Fruit fly (Drosophila melanogaster) whole organism, wandering third instar larva: Measurements from ENCODE around the gene ppk28.

Experiments used
- CG32264 ChIP-seq: fragments of 200-800 bp; sonication (Bioruptor generic); optimal IDR thresholded peaks from 2 replicates; lab custom pipeline; 2016; ENCODE audit warnings: missing biosample characterization, missing genetic modification characterization
- Dfd ChIP-seq: fragments of >200 bp; optimal IDR thresholded peaks from 2 replicates; lab custom pipeline; 2017; ENCODE audit warnings: missing biosample characterization, missing genetic modification characterization
- Hnf4 ChIP-seq: fragments of 200-800 bp; sonication (Bioruptor generic); optimal IDR thresholded peaks from 2 replicates; lab custom pipeline; 2016; ENCODE audit warnings: missing biosample characterization, mild to moderate bottlenecking, missing genetic modification characterization
- Hr78 ChIP-seq: fragments of >200 bp; optimal IDR thresholded peaks from 2 replicates; lab custom pipeline; 2017; ENCODE audit warnings: missing biosample characterization, missing genetic modification characterization
- Vsx2 ChIP-seq: fragments of 200-300, 225-300 bp; sonication (Bioruptor generic); optimal IDR thresholded peaks from 2 replicates; lab custom pipeline; 2018; ENCODE audit warnings: missing biosample characterization, missing genetic modification characterization; ENCODE audit not compliant: partially characterized antibody
- pan ChIP-seq: fragments of >200 bp; optimal IDR thresholded peaks from 2 replicates; lab custom pipeline; 2017
- psq ChIP-seq: fragments of 200-800 bp; sonication (Bioruptor generic); optimal IDR thresholded peaks from 3 replicates; lab custom pipeline; 2017; ENCODE audit warnings: missing biosample characterization, mild to moderate bottlenecking, missing genetic modification characterization, moderate library complexity

DNA sequence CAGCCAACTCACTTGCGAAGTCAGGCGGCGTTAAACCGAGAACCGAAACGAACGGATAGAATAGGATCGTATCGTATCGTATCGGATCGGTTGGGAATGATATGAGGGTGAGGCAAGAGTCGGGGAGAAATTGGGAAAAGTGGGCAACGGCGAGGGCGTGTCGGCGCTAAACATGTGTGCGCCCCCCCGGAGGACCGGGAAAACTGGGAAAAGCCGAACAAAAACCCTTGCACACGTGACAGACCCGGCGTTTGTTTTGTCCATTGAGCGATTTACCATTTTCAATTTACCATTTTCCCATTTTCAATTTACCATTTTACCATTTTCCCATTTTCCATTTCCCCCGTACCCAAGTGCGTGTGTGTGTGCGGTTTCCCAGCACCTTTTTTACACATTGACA lies 30.8 kb upstream of the ppk28 start:
- no peak for TF ChIP-seq Hnf4
- TF ChIP-seq pan (lab: Kevin White, UChicago), result no peak
- no peak for TF ChIP-seq Vsx2
- TF ChIP-seq CG32264 (GFP tag; lab: Kevin White, UChicago), result no peak
- no peak for TF ChIP-seq Dfd (GFP tag; lab: Kevin White, UChicago)
- no peak for TF ChIP-seq psq (GFP tag; lab: Kevin White, UChicago)
- no peak for TF ChIP-seq Hr78 (GFP tag; lab: Kevin White, UChicago)
